Worm (Caenorhabditis elegans) whole organism, midembryonic: ENCODE results near the gene dvc-1.

ENCODE experiments used
- T22C8.4 ChIP-seq: fragments of 200-800 bp; sonication (Bioruptor generic); IDR thresholded peaks from 2 replicates; pipeline ENCODE4 v1.3.6; 2022; ENCODE audit warnings: missing genetic modification characterization, missing compliant biosample characterization
- cog-1 ChIP-seq: sonication (generic microtip); optimal IDR thresholded peaks from 2 replicates; lab custom pipeline; 2016; ENCODE audit warnings: missing genetic modification characterization, missing compliant biosample characterization
- flt-1 ChIP-seq: fragments of 200-800 bp; sonication (Bioruptor generic); IDR thresholded peaks from 2 replicates; pipeline ENCODE4 v1.3.6; 2022; ENCODE audit warnings: missing genetic modification characterization, missing compliant biosample characterization
- klf-2 ChIP-seq: fragments of 200-800 bp; sonication (Bioruptor generic); conservative IDR thresholded peaks from 2 replicates; pipeline ENCODE4 v1.3.6; 2022; ENCODE audit warnings: missing genetic modification reagents, missing genetic modification characterization, missing compliant biosample characterization
- med-1 ChIP-seq: sonication (generic microtip); optimal IDR thresholded peaks from 2 replicates; lab custom pipeline; 2017; ENCODE audit warnings: missing genetic modification characterization, mild to moderate bottlenecking, missing compliant biosample characterization, antibody characterized with exemption, missing genetic modification reagents; ENCODE audit not compliant: insufficient read depth
- ref-1 ChIP-seq: fragments of 200-800 bp; sonication (Bioruptor generic); conservative IDR thresholded peaks from 2 replicates; pipeline ENCODE4 v1.3.6; 2022; ENCODE audit warnings: missing genetic modification reagents, missing genetic modification characterization, missing compliant biosample characterization
- tab-1 ChIP-seq: fragments of 200-800 bp; sonication (Bioruptor generic); IDR thresholded peaks from 2 replicates; pipeline ENCODE4 v1.3.6; 2022; ENCODE audit warnings: missing genetic modification characterization, missing compliant biosample characterization
- ztf-23 ChIP-seq: fragments of 200-800 bp; sonication (Bioruptor generic); IDR thresholded peaks from 2 replicates; pipeline ENCODE4 v1.3.6; 2022; ENCODE audit warnings: missing genetic modification reagents, missing genetic modification characterization, missing compliant biosample characterization
- ztf-29 ChIP-seq: fragments of 200-800 bp; sonication (Bioruptor generic); IDR thresholded peaks from 2 replicates; pipeline ENCODE4 v1.3.6; 2022; ENCODE audit warnings: missing genetic modification reagents, missing genetic modification characterization, missing compliant biosample characterization

dvc-1 gene

ce11 chrV:11201826-11202565 lies 37.1 kb downstream of the dvc-1 start, which contains the start of gene K10D6.4:
TSS of gene K10D6.4 (plus strand) at chrV:11201925.
- TF ChIP-seq ztf-23 (no peak), med-1 (GFP tag; lab: Kevin White, UChicago) (no peak), flt-1 (GFP tag; lab: Robert Waterston, UW) (no peak), tab-1 (GFP tag; lab: Robert Waterston, UW) (no peak), ztf-29 (GFP tag; lab: Robert Waterston, UW) (no peak), cog-1 (no peak), ref-1 (GFP tag; lab: Robert Waterston, UW) (no peak), klf-2 (GFP tag; lab: Robert Waterston, UW) (no peak), T22C8.4 (no peak)

DNA sequence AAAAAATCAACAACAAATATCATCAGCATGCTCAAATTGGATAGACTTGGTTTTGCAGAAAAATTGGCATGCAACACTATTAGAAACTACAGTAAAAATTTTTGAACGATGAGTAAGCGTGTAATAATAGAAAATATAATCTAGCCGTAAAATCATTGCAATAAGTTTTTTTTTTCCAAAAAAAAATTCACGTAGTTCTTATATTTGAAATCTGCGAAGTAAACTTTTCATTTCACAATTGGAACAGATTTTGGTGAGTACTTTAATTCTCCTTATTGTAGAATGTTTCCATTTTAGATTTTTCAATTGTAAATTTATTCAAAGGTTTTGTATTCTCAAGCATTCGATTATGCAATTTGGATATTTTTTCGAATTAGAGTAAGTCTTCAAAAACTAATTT lies 38.8 kb downstream of the dvc-1 start, which contains the start of gene K10D6.3:
Gene K10D6.3 (plus strand): TSS at position 301 of the 400 bp plus-strand sequence.
- TF ChIP-seq med-1 (GFP tag; lab: Kevin White, UChicago): no peak
- no peak for TF ChIP-seq tab-1 (GFP tag; lab: Robert Waterston, UW)
- no peak for TF ChIP-seq ztf-29 (GFP tag; lab: Robert Waterston, UW)
- TF ChIP-seq T22C8.4: no peak

- no peak for TF ChIP-seq med-1 (GFP tag; lab: Kevin White, UChicago)
- no peak for TF ChIP-seq flt-1 (GFP tag; lab: Robert Waterston, UW)
- TF ChIP-seq T22C8.4: no peak
- TF ChIP-seq klf-2 (GFP tag; lab: Robert Waterston, UW): no peak
- TF ChIP-seq tab-1 (GFP tag; lab: Robert Waterston, UW): no peak
- TF ChIP-seq ref-1 (GFP tag; lab: Robert Waterston, UW): no peak
- no peak for TF ChIP-seq ztf-23
- TF ChIP-seq cog-1: no peak
- no peak for TF ChIP-seq ztf-29 (GFP tag; lab: Robert Waterston, UW)
These were observed 39.6 kb downstream of the dvc-1 start for ce11 chrV:11199497-11199896.

ce11 chrV:11198094-11198493 lies 41.0 kb downstream of the dvc-1 start:
- TF ChIP-seq cog-1 (no peak), med-1 (GFP tag; lab: Kevin White, UChicago) (no peak), ref-1 (GFP tag; lab: Robert Waterston, UW) (no peak), klf-2 (GFP tag; lab: Robert Waterston, UW) (no peak), T22C8.4 (no peak), ztf-29 (GFP tag; lab: Robert Waterston, UW) (no peak), ztf-23 (no peak), flt-1 (GFP tag; lab: Robert Waterston, UW) (no peak), tab-1 (GFP tag; lab: Robert Waterston, UW) (no peak)

- no peak for TF ChIP-seq T22C8.4
- TF ChIP-seq tab-1 (GFP tag; lab: Robert Waterston, UW): no peak
- TF ChIP-seq klf-2 (GFP tag; lab: Robert Waterston, UW): no peak
- TF ChIP-seq ref-1 (GFP tag; lab: Robert Waterston, UW): no peak
- TF ChIP-seq ztf-23: no peak
- no peak for TF ChIP-seq cog-1
- TF ChIP-seq med-1 (GFP tag; lab: Kevin White, UChicago): no peak
- no peak for TF ChIP-seq ztf-29 (GFP tag; lab: Robert Waterston, UW)
- TF ChIP-seq flt-1 (GFP tag; lab: Robert Waterston, UW): no peak
These were observed 42.4 kb downstream of the dvc-1 start for ce11 chrV:11196631-11197258.

DNA sequence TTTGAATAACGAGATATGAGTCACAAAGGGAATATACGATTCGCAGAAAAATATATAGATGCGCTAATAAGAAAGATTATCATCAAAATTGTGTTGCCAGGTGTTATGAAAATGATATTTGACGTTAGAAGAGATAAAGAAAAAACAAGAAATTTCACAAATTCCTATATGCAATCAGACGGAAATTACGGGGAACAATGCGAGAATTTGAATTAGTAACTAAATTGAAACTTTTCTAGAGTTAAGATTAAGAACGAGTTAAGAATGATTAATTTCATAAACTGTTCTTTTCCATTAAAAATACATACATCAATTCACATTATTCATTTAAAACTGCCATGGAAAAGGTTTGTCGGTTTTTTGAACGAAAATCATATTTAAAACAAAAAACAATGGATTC lies 43.0 kb downstream of the dvc-1 start, which contains the start of gene clc-6:
Gene clc-6 (minus strand): TSS at position 101 of the 400 bp plus-strand sequence.
- TF ChIP-seq klf-2 (GFP tag; lab: Robert Waterston, UW) (no peak), ztf-23 (no peak), T22C8.4 (no peak), cog-1 (no peak), tab-1 (GFP tag; lab: Robert Waterston, UW) (no peak), ref-1 (GFP tag; lab: Robert Waterston, UW) (no peak), flt-1 (GFP tag; lab: Robert Waterston, UW) (no peak), med-1 (GFP tag; lab: Kevin White, UChicago) (no peak), ztf-29 (GFP tag; lab: Robert Waterston, UW) (no peak)

- TF ChIP-seq med-1 (GFP tag; lab: Kevin White, UChicago) (no peak), T22C8.4 (no peak), ref-1 (GFP tag; lab: Robert Waterston, UW) (no peak), ztf-29 (GFP tag; lab: Robert Waterston, UW) (no peak), tab-1 (GFP tag; lab: Robert Waterston, UW) (no peak), ztf-23 (no peak), cog-1 (no peak), flt-1 (GFP tag; lab: Robert Waterston, UW) (no peak), klf-2 (GFP tag; lab: Robert Waterston, UW) (no peak)
These were observed 48.1 kb downstream of the dvc-1 start, which contains the start of gene lgc-49 for ce11 chrV:11190983-11191382. TSS of gene lgc-49 (plus strand) at chrV:11191283.
